Worm (Caenorhabditis elegans) whole organism, midembryonic: ENCODE results near the gene M176.11.

ENCODE experiments used
- T22C8.4 ChIP-seq: fragments of 200-800 bp; sonication (Bioruptor generic); IDR thresholded peaks from 2 replicates; pipeline ENCODE4 v1.3.6; 2022; ENCODE audit warnings: missing genetic modification characterization, missing compliant biosample characterization
- cog-1 ChIP-seq: sonication (generic microtip); optimal IDR thresholded peaks from 2 replicates; lab custom pipeline; 2016; ENCODE audit warnings: missing genetic modification characterization, missing compliant biosample characterization
- flt-1 ChIP-seq: fragments of 200-800 bp; sonication (Bioruptor generic); IDR thresholded peaks from 2 replicates; pipeline ENCODE4 v1.3.6; 2022; ENCODE audit warnings: missing genetic modification characterization, missing compliant biosample characterization
- klf-2 ChIP-seq: fragments of 200-800 bp; sonication (Bioruptor generic); conservative IDR thresholded peaks from 2 replicates; pipeline ENCODE4 v1.3.6; 2022; ENCODE audit warnings: missing genetic modification reagents, missing genetic modification characterization, missing compliant biosample characterization
- med-1 ChIP-seq: sonication (generic microtip); optimal IDR thresholded peaks from 2 replicates; lab custom pipeline; 2017; ENCODE audit warnings: missing genetic modification characterization, mild to moderate bottlenecking, missing compliant biosample characterization, antibody characterized with exemption, missing genetic modification reagents; ENCODE audit not compliant: insufficient read depth
- ref-1 ChIP-seq: fragments of 200-800 bp; sonication (Bioruptor generic); conservative IDR thresholded peaks from 2 replicates; pipeline ENCODE4 v1.3.6; 2022; ENCODE audit warnings: missing genetic modification reagents, missing genetic modification characterization, missing compliant biosample characterization
- tab-1 ChIP-seq: fragments of 200-800 bp; sonication (Bioruptor generic); IDR thresholded peaks from 2 replicates; pipeline ENCODE4 v1.3.6; 2022; ENCODE audit warnings: missing genetic modification characterization, missing compliant biosample characterization
- ztf-23 ChIP-seq: fragments of 200-800 bp; sonication (Bioruptor generic); IDR thresholded peaks from 2 replicates; pipeline ENCODE4 v1.3.6; 2022; ENCODE audit warnings: missing genetic modification reagents, missing genetic modification characterization, missing compliant biosample characterization
- ztf-29 ChIP-seq: fragments of 200-800 bp; sonication (Bioruptor generic); IDR thresholded peaks from 2 replicates; pipeline ENCODE4 v1.3.6; 2022; ENCODE audit warnings: missing genetic modification reagents, missing genetic modification characterization, missing compliant biosample characterization

Gene M176.11

DNA sequence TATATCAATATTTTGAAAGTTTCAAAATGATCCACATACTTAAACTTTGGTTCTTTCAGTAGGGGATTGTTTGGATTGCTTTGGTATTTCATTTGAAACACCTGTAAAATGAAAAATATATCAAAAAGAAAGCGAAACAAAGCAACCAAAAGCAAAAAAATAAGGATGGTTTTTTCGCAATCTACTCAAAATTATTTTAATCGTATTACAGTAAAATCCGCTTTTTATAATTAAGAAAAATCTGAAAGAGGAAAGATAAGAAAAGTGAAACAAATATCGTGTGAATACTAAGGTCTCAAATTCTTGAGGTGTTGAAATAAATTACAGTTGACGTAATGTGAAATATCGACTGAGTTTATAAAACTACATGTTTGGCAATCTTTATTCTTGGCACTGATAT, 44.0 kb downstream of the M176.11 start, which contains the start of gene chil-22:
chil-22 (minus strand) TSS at position 101 of the 400 bp plus-strand sequence.
- no peak for TF ChIP-seq ref-1 (GFP tag; lab: Robert Waterston, UW)
- TF ChIP-seq ztf-23, result no peak
- no peak for TF ChIP-seq med-1 (GFP tag; lab: Kevin White, UChicago)
- no peak for TF ChIP-seq klf-2 (GFP tag; lab: Robert Waterston, UW)
- TF ChIP-seq tab-1 (GFP tag; lab: Robert Waterston, UW), result no peak
- TF ChIP-seq T22C8.4 (GFP tag; lab: Robert Waterston, UW), result no peak
- TF ChIP-seq ztf-29, result no peak
- TF ChIP-seq cog-1 (tag; lab: Kevin White, UChicago), result no peak
- TF ChIP-seq flt-1, result no peak

DNA sequence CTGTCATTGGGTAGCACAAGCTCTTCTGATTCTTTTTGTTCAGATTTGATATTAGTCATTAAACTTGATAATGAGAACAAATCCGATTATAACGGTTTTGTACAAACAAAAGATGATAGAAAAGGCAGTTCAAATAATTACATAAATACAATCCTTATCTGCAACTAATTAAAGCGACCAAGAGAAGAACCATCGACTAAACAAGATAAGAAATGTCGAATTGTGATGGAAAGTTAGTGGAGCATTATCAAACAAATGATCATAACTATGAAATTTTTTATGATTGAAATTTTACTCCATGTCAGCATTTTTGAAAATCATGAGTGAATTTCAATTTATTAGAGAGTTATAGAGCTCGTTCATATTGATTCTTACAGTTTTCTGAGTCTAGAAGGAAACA, 46.3 kb downstream of the M176.11 start, which contains the start of gene chil-23:
chil-23 (minus strand) TSS at position 198 of the 400 bp plus-strand sequence.
- TF ChIP-seq T22C8.4 (GFP tag; lab: Robert Waterston, UW), result no peak
- no peak for TF ChIP-seq cog-1 (tag; lab: Kevin White, UChicago)
- no peak for TF ChIP-seq flt-1
- TF ChIP-seq med-1 (GFP tag; lab: Kevin White, UChicago), result no peak
- no peak for TF ChIP-seq tab-1 (GFP tag; lab: Robert Waterston, UW)
- no peak for TF ChIP-seq ztf-23
- no peak for TF ChIP-seq klf-2 (GFP tag; lab: Robert Waterston, UW)
- TF ChIP-seq ztf-29, result no peak
- TF ChIP-seq ref-1 (GFP tag; lab: Robert Waterston, UW), result no peak

DNA sequence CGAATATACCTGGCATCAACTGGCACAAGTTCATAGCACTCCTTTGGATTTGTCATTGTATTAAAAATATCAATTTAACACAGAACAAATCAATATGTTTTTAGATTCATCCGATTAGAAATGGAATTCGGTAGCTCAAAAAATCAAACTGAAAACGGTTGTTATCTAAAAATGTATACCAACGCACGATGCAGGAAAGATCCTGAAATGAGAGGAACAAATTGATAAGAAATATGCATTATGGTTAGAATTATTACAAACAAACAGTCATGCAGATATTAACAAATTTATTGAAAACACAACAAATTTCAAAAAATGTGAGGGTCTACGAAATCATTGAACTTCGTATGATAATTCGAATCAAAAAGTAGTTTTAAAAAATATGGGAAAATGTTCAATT, 48.0 kb downstream of the M176.11 start, which contains the start of gene T19H5.6:
T19H5.6 (minus strand) TSS at position 195 of the 400 bp plus-strand sequence.
- TF ChIP-seq T22C8.4 (GFP tag; lab: Robert Waterston, UW) (no peak), flt-1 (no peak), ztf-29 (no peak), ztf-23 (no peak), med-1 (GFP tag; lab: Kevin White, UChicago) (no peak), tab-1 (GFP tag; lab: Robert Waterston, UW) (no peak), ref-1 (GFP tag; lab: Robert Waterston, UW) (no peak), cog-1 (tag; lab: Kevin White, UChicago) (no peak), klf-2 (GFP tag; lab: Robert Waterston, UW) (no peak)
